Fruit fly (Drosophila melanogaster): Measurements from ENCODE around the gene PIG-P.

The PIG-P gene

dm6 chr3R:26098502-26099210 is 40.6 kb upstream of the PIG-P start, which contains the start of gene dysf:
Gene dysf (minus strand): TSS chr3R:26098711.
- peak; percentile 55 for TF ChIP-seq OdsH (GFP tag; optimal IDR thresholded peaks at IDR 0.05)
- TF ChIP-seq Jra (GFP tag; optimal IDR thresholded peaks at IDR 0.05), result no peak
- TF ChIP-seq rgr (GFP tag; optimal IDR thresholded peaks at IDR 0.05), result peak; percentile 39
- TF ChIP-seq GATAd (GFP tag; optimal IDR thresholded peaks at IDR 0.05), result no peak
- TF ChIP-seq Abd-B (GFP tag; optimal IDR thresholded peaks at IDR 0.05), result no peak
- no peak for TF ChIP-seq ey (GFP tag; optimal IDR thresholded peaks at IDR 0.05)
- TF ChIP-seq br (GFP tag; optimal IDR thresholded peaks at IDR 0.05), result no peak
- no peak for TF ChIP-seq woc (GFP tag; optimal IDR thresholded peaks at IDR 0.05)
- no peak for TF ChIP-seq CrebA (GFP tag; optimal IDR thresholded peaks at IDR 0.05; ENCODE audit: borderline replicate concordance)
- peak; percentile 45 for TF ChIP-seq Hr83 (GFP tag; optimal IDR thresholded peaks at IDR 0.05; ENCODE audit: poor library complexity, severe bottlenecking)
- TF ChIP-seq dl (GFP tag; optimal IDR thresholded peaks at IDR 0.05; ENCODE audit: insufficient read depth in 1 of 2, partially characterized antibody in 2 of 2), result peak; percentile 47 to 70
- no peak for TF ChIP-seq Rel (GFP tag; optimal IDR thresholded peaks at IDR 0.05)
- TF ChIP-seq Rel (tag; optimal IDR thresholded peaks at IDR 0.05), result peak; percentile 25
- peak; percentile 73 for TF ChIP-seq psq (GFP tag; optimal IDR thresholded peaks at IDR 0.05)
- peak; percentile 85 for TF ChIP-seq Dif (GFP tag; optimal IDR thresholded peaks at IDR 0.05; ENCODE audit: partially characterized antibody)
- peak in 1 of 2 experiments; percentile 79 for TF ChIP-seq foxo (GFP tag; optimal IDR thresholded peaks at IDR 0.05)
- peak; percentile 89 for TF ChIP-seq Sp1 (GFP tag; optimal IDR thresholded peaks at IDR 0.05)
- no peak for TF ChIP-seq N (GFP tag; optimal IDR thresholded peaks at IDR 0.05)
- TF ChIP-seq HLH106 (tag; optimal IDR thresholded peaks at IDR 0.05), result peak; percentile 88
- TF ChIP-seq dmrt93B (GFP tag; optimal IDR thresholded peaks at IDR 0.05), result peak; percentile 68
- no peak for TF ChIP-seq pan (optimal IDR thresholded peaks at IDR 0.05)
- peak; percentile 9 for TF ChIP-seq CG9705 (GFP tag; optimal IDR thresholded peaks at IDR 0.05)
- TF ChIP-seq Dfd (GFP tag; optimal IDR thresholded peaks at IDR 0.05), result no peak
- TF ChIP-seq dsf (GFP tag; optimal IDR thresholded peaks at IDR 0.05; ENCODE audit: borderline replicate concordance), result no peak
- TF ChIP-seq usp (GFP tag; optimal IDR thresholded peaks at IDR 0.05), result no peak
- TF ChIP-seq fru (GFP tag; optimal IDR thresholded peaks at IDR 0.05), result peak; percentile 29
- TF ChIP-seq Myc (optimal IDR thresholded peaks at IDR 0.05), result no peak
- TF ChIP-seq Hnf4 (GFP tag; optimal IDR thresholded peaks at IDR 0.05), result no peak
- TF ChIP-seq tai (GFP tag; optimal IDR thresholded peaks at IDR 0.05), result no peak
- peak; percentile 4 for TF ChIP-seq sv (GFP tag; optimal IDR thresholded peaks at IDR 0.05)
- no peak for TF ChIP-seq jim (GFP tag; optimal IDR thresholded peaks at IDR 0.05)
- no peak for TF ChIP-seq CG32264 (GFP tag; optimal IDR thresholded peaks at IDR 0.05)
- no peak for TF ChIP-seq Mio (GFP tag; optimal IDR thresholded peaks at IDR 0.05)
- peak; percentile 94 for TF ChIP-seq Vsx2 (GFP tag; optimal IDR thresholded peaks at IDR 0.05; ENCODE audit: partially characterized antibody)

dm6 chr3R:26096192-26096591 is 38.2 kb upstream of the PIG-P start:
- TF ChIP-seq h (GFP tag; optimal IDR thresholded peaks at IDR 0.05), result no peak
- TF ChIP-seq Dfd (GFP tag; optimal IDR thresholded peaks at IDR 0.05), result peak; percentile 96

dm6 chr3R:26095551-26095950 is 37.5 kb upstream of the PIG-P start:
- no peak for TF ChIP-seq foxo (GFP tag; optimal IDR thresholded peaks at IDR 0.05)
- TF ChIP-seq woc (GFP tag; optimal IDR thresholded peaks at IDR 0.05), result no peak
- TF ChIP-seq Vsx2 (GFP tag; optimal IDR thresholded peaks at IDR 0.05; ENCODE audit: partially characterized antibody), result no peak
- TF ChIP-seq tai (GFP tag; optimal IDR thresholded peaks at IDR 0.05), result no peak
- no peak for TF ChIP-seq dmrt93B (GFP tag; optimal IDR thresholded peaks at IDR 0.05)
- TF ChIP-seq Dif (GFP tag; optimal IDR thresholded peaks at IDR 0.05; ENCODE audit: partially characterized antibody), result no peak
- TF ChIP-seq br (GFP tag; optimal IDR thresholded peaks at IDR 0.05), result no peak
- no peak for TF ChIP-seq sage (GFP tag; optimal IDR thresholded peaks at IDR 0.05)
- TF ChIP-seq jim (GFP tag; optimal IDR thresholded peaks at IDR 0.05), result no peak
- TF ChIP-seq Jra (GFP tag; optimal IDR thresholded peaks at IDR 0.05), result no peak
- no peak for TF ChIP-seq CG32264 (GFP tag; optimal IDR thresholded peaks at IDR 0.05)
- TF ChIP-seq Mio (GFP tag; optimal IDR thresholded peaks at IDR 0.05), result no peak
- TF ChIP-seq CG9705 (GFP tag; optimal IDR thresholded peaks at IDR 0.05), result no peak
- no peak for TF ChIP-seq psq (GFP tag; optimal IDR thresholded peaks at IDR 0.05)
- no peak for TF ChIP-seq Dfd (GFP tag; optimal IDR thresholded peaks at IDR 0.05)

All from whole organism, wandering third instar larva.